Fruit fly (Drosophila melanogaster) ovary, adult (tissue): ENCODE data around the gene Oli.

ENCODE experiments used
- CG17801 ChIP-seq: fragments of 200-800 bp; optimal IDR thresholded peaks from 2 replicates; lab custom pipeline; 2019; ENCODE audit warnings: missing biosample characterization, mild to moderate bottlenecking, missing genetic modification characterization, moderate library complexity; ENCODE audit not compliant: partially characterized antibody

Gene Oli

dm6 chr2L:17589853-17590252 lies 869 bp downstream of the Oli start:
- no peak for TF ChIP-seq CG17801 (GFP tag; lab: Kevin White, UChicago)

- no peak for TF ChIP-seq CG17801 (GFP tag; lab: Kevin White, UChicago)
Measured at dm6 chr2L:17591960-17592359, 3.0 kb downstream of the Oli start, which contains the start of the genes Sytalpha and CG6870. Gene Sytalpha, plus strand, starts transcription at chr2L:17592260. Gene CG6870, minus strand, starts transcription at chr2L:17592299.

dm6 chr2L:17594087-17594486 lies 5.1 kb downstream of the Oli start:
- TF ChIP-seq CG17801 (GFP tag; lab: Kevin White, UChicago), result no peak

dm6 chr2L:17603152-17603551 lies 14.2 kb downstream of the Oli start:
- no peak for TF ChIP-seq CG17801 (GFP tag; lab: Kevin White, UChicago)

- TF ChIP-seq CG17801 (GFP tag; lab: Kevin White, UChicago), result no peak
Measured at dm6 chr2L:17615471-17615870, 26.5 kb downstream of the Oli start.

- TF ChIP-seq CG17801 (GFP tag; lab: Kevin White, UChicago), result no peak
Measured at dm6 chr2L:17621194-17621593, 32.2 kb downstream of the Oli start.

dm6 chr2L:17625992-17626391 lies 37.0 kb downstream of the Oli start, which contains the start of gene CG15147:
Gene CG15147, minus strand, starts transcription at chr2L:17626381.
- TF ChIP-seq CG17801 (GFP tag; lab: Kevin White, UChicago), result no peak

dm6 chr2L:17627559-17627958 lies 38.6 kb downstream of the Oli start, which contains the start of gene CG43054:
Gene CG43054, plus strand, starts transcription at chr2L:17627859.
- TF ChIP-seq CG17801 (GFP tag; lab: Kevin White, UChicago), result no peak
